Worm (Caenorhabditis elegans): ENCODE results near the gene K04F1.9.
"Not testable (repeated sequence)": the region's sequence is repeated elsewhere in the genome, so short reads cannot be mapped to it uniquely, and the experiment has no call there.

DNA sequence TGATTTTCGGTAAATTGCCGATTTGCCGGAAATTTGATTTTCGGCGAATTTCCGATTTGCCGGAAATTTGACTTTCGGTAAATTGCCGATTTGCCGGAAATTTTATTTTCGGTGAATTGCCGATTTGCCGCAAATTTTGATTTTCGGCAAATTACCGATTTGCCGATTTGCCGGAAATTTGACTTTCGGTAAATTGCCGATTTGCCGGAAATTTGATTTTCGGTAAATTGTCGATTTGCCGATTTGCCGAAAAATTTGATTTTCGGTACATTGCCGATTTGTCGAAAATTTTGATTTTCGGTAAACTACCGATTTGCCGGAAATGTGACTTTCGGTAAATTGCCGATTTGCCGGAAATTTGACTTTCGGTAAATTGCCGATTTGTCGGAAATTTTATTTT lies 48.7 kb downstream of the K04F1.9 start:
- TF ChIP-seq lin-13 (GFP tag; optimal IDR thresholded peaks at IDR 0.05); nhr-237 (tag; optimal IDR thresholded peaks at IDR 0.05); unc-39 (tag; optimal IDR thresholded peaks at IDR 0.05); lsy-2 (tag; optimal IDR thresholded peaks at IDR 0.05); nhr-11 (tag; optimal IDR thresholded peaks at IDR 0.05); spr-1 (tag; optimal IDR thresholded peaks at IDR 0.05); nhr-42 (GFP tag; IDR thresholded peaks at IDR 0.05); unc-62 (GFP tag; optimal IDR thresholded peaks at IDR 0.05 in 1 of 2); unc-62 (tag; optimal IDR thresholded peaks at IDR 0.05); dpl-1 (GFP tag; optimal IDR thresholded peaks at IDR 0.05); daf-19 (GFP tag; conservative IDR thresholded peaks at IDR 0.05); nhr-111 (GFP tag; optimal IDR thresholded peaks at IDR 0.05); ama-1 (optimal IDR thresholded peaks at IDR 0.05); mxl-2 (GFP tag; conservative IDR thresholded peaks at IDR 0.05): not testable (repeated sequence)
- TF ChIP-seq daf-8 (GFP tag; IDR thresholded peaks at IDR 0.05), result 0 out of 2 replicates have a peak, but pooled peaks have one; percentile 28

All from whole organism, L4 larva.